Worm (Caenorhabditis elegans) whole organism, L4 larva: Measurements from ENCODE around the gene par-3.

Experiments
- D1046.2 ChIP-seq: fragments of 200-800 bp; sonication (Bioruptor generic); IDR thresholded peaks from 2 replicates; pipeline ENCODE4 v1.3.6; 2022; ENCODE audit warnings: missing genetic modification characterization, missing compliant biosample characterization
- F37D6.2 ChIP-seq: sonication (generic microtip); optimal IDR thresholded peaks from 2 replicates; lab custom pipeline; 2016; ENCODE audit warnings: mild to moderate bottlenecking, missing genetic modification characterization, missing compliant biosample characterization
- T20F7.1 ChIP-seq: fragments of 200-800 bp; sonication (Bioruptor generic); optimal IDR thresholded peaks from 2 replicates; lab custom pipeline; 2018; ENCODE audit warnings: mild to moderate bottlenecking, missing genetic modification characterization, missing compliant biosample characterization
- Y48G9A.11 ChIP-seq: fragments of 200-800 bp; sonication (Bioruptor generic); IDR thresholded peaks from 2 replicates; pipeline ENCODE4 v1.3.6; 2022; ENCODE audit warnings: missing genetic modification reagents, missing genetic modification characterization, missing compliant biosample characterization
- Y75B8A.6 ChIP-seq: fragments of 200-800 bp; sonication (Bioruptor generic); IDR thresholded peaks from 2 replicates; pipeline ENCODE4 v1.3.6; 2022; ENCODE audit warnings: missing genetic modification reagents, missing genetic modification characterization, missing compliant biosample characterization
- ZK337.2 ChIP-seq: fragments of 200-800 bp; sonication (Bioruptor generic); IDR thresholded peaks from 2 replicates; pipeline ENCODE4 v1.3.6; 2022; ENCODE audit warnings: missing genetic modification reagents, missing genetic modification characterization, missing compliant biosample characterization
- aha-1 ChIP-seq: fragments of 150-350 bp; peaks from one replicate; lab custom pipeline; 2014; ENCODE audit warnings: missing biosample characterization, missing genetic modification characterization
- aly-2 ChIP-seq: sonication (generic microtip); optimal IDR thresholded peaks from 2 replicates; lab custom pipeline; 2018; ENCODE audit warnings: missing biosample characterization, missing genetic modification characterization
- ama-1 ChIP-seq: fragments of 150-350 bp; optimal IDR thresholded peaks from 2 replicates; lab custom pipeline; 2014; ENCODE audit warnings: inconsistent platforms, mixed read lengths
- attf-4 ChIP-seq: sonication (generic microtip); optimal IDR thresholded peaks from 3 replicates; lab custom pipeline; 2017; ENCODE audit warnings: missing biosample characterization, missing genetic modification characterization
- ceh-20 ChIP-seq: fragments of 200-800 bp; sonication (Bioruptor generic); IDR thresholded peaks from 2 replicates; pipeline ENCODE4 v1.3.6; 2022; ENCODE audit warnings: missing genetic modification reagents, missing genetic modification characterization, missing compliant biosample characterization
- ceh-62 ChIP-seq: sonication (generic microtip); optimal IDR thresholded peaks from 2 replicates; lab custom pipeline; 2017; ENCODE audit warnings: missing biosample characterization, missing genetic modification characterization
- cey-2 ChIP-seq: sonication (generic microtip); optimal IDR thresholded peaks from 3 replicates; lab custom pipeline; 2017; ENCODE audit warnings: missing genetic modification characterization, mild to moderate bottlenecking, missing compliant biosample characterization, antibody characterized with exemption, borderline replicate concordance; ENCODE audit not compliant: insufficient read depth
- daf-16 ChIP-seq, 3 experiments: sonication (generic microtip); optimal IDR thresholded peaks; 2 replicates each; lab custom pipeline; 2016 to 2017; ENCODE audit warnings: missing genetic modification characterization in 3 of 3, missing genetic modification reagents in 3 of 3, mild to moderate bottlenecking in 2 of 3, missing compliant biosample characterization in 2 of 3, missing biosample characterization in 1 of 3, moderate library complexity in 1 of 3
- dmd-8 ChIP-seq: fragments of 200-800 bp; sonication (Bioruptor generic); IDR thresholded peaks from 2 replicates; pipeline ENCODE4 v1.3.6; 2022; ENCODE audit warnings: missing genetic modification characterization, missing compliant biosample characterization
- dmd-9 ChIP-seq: fragments of 200-800 bp; sonication (Bioruptor generic); IDR thresholded peaks from 2 replicates; pipeline ENCODE4 v1.3.6; 2022; ENCODE audit warnings: missing genetic modification reagents, missing genetic modification characterization, missing compliant biosample characterization
- dpl-1 ChIP-seq: fragments of 150-350 bp; optimal IDR thresholded peaks from 2 replicates; lab custom pipeline; 2014; ENCODE audit warnings: missing biosample characterization, missing genetic modification reagents, missing genetic modification characterization
- dve-1 ChIP-seq: sonication (generic microtip); optimal IDR thresholded peaks from 2 replicates; lab custom pipeline; 2017; ENCODE audit warnings: antibody characterized with exemption, mild to moderate bottlenecking, missing genetic modification characterization, missing compliant biosample characterization; ENCODE audit not compliant: insufficient read depth
- fkh-10 ChIP-seq: fragments of 150-350 bp; optimal IDR thresholded peaks from 2 replicates; lab custom pipeline; 2014; ENCODE audit warnings: missing biosample characterization, missing genetic modification reagents, missing genetic modification characterization
- fos-1 ChIP-seq: fragments of 150-350 bp; optimal IDR thresholded peaks from 2 replicates; lab custom pipeline; 2014; ENCODE audit warnings: missing biosample characterization, missing genetic modification characterization
- hif-1 ChIP-seq, 2 experiments: sonication (generic microtip); optimal IDR thresholded peaks; 2 replicates each; lab custom pipeline; 2016 to 2017; ENCODE audit warnings: missing compliant biosample characterization in 2 of 2, missing genetic modification characterization in 2 of 2, missing genetic modification reagents in 2 of 2, missing genotype in 2 of 2, mild to moderate bottlenecking in 1 of 2
- jun-1 ChIP-seq: fragments of 150-350 bp; optimal IDR thresholded peaks from 2 replicates; lab custom pipeline; 2014; ENCODE audit warnings: missing biosample characterization, missing genetic modification reagents, missing genetic modification characterization
- lin-1 ChIP-seq: fragments of 200-800 bp; sonication (Bioruptor generic); IDR thresholded peaks from 2 replicates; pipeline ENCODE4 v1.3.6; 2022; ENCODE audit warnings: missing genetic modification reagents, missing genetic modification characterization, missing compliant biosample characterization
- lin-13 ChIP-seq: fragments of 150-350 bp; optimal IDR thresholded peaks from 2 replicates; lab custom pipeline; 2014; ENCODE audit warnings: missing biosample characterization, missing genetic modification reagents, missing genetic modification characterization
- lin-29 ChIP-seq: fragments of 200-800 bp; sonication (Bioruptor generic); IDR thresholded peaks from 2 replicates; pipeline ENCODE4 v1.3.6; 2022; ENCODE audit warnings: missing genetic modification reagents, missing genetic modification characterization, missing compliant biosample characterization
- lir-3 ChIP-seq: sonication (generic microtip); optimal IDR thresholded peaks from 2 replicates; lab custom pipeline; 2016; ENCODE audit warnings: mild to moderate bottlenecking, missing genetic modification characterization, missing compliant biosample characterization
- lsy-2 ChIP-seq, 2 experiments: fragments of 150-350 bp in 1 of 2; sonication (generic microtip) in 1 of 2; optimal IDR thresholded peaks; 2 replicates each; lab custom pipeline; 2014 to 2017; ENCODE audit warnings: missing biosample characterization in 2 of 2, missing genetic modification characterization in 2 of 2
- mxl-2 ChIP-seq: fragments of 200-800 bp; sonication (Bioruptor generic); conservative IDR thresholded peaks from 2 replicates; pipeline ENCODE4 v1.3.6; 2022; ENCODE audit warnings: missing genetic modification reagents, missing genetic modification characterization, missing compliant biosample characterization
- nhr-10 ChIP-seq: fragments of 150-350 bp; optimal IDR thresholded peaks from 2 replicates; lab custom pipeline; 2014; ENCODE audit warnings: missing biosample characterization, missing genetic modification characterization
- nhr-102 ChIP-seq: sonication (generic microtip); optimal IDR thresholded peaks from 2 replicates; lab custom pipeline; 2016; ENCODE audit warnings: mild to moderate bottlenecking, missing genetic modification characterization, moderate library complexity, missing compliant biosample characterization
- nhr-11 ChIP-seq: fragments of 150-350 bp; optimal IDR thresholded peaks from 2 replicates; lab custom pipeline; 2014; ENCODE audit warnings: missing biosample characterization, missing genetic modification characterization
- nhr-25 ChIP-seq: sonication (generic microtip); optimal IDR thresholded peaks from 2 replicates; lab custom pipeline; 2017; ENCODE audit warnings: missing genetic modification characterization, mild to moderate bottlenecking, missing compliant biosample characterization, antibody characterized with exemption, moderate library complexity, borderline replicate concordance; ENCODE audit not compliant: insufficient read depth
- nhr-28 ChIP-seq: fragments of 150-350 bp; optimal IDR thresholded peaks from 2 replicates; lab custom pipeline; 2014; ENCODE audit warnings: missing biosample characterization, missing genetic modification characterization
- nhr-42 ChIP-seq: fragments of 200-800 bp; sonication (Bioruptor generic); IDR thresholded peaks from 2 replicates; pipeline ENCODE4 v1.3.6; 2022; ENCODE audit warnings: missing genetic modification characterization, missing compliant biosample characterization
- nhr-48 ChIP-seq: sonication (generic microtip); optimal IDR thresholded peaks from 2 replicates; lab custom pipeline; 2016; ENCODE audit warnings: mild to moderate bottlenecking, missing genetic modification characterization, missing compliant biosample characterization
- nhr-6 ChIP-seq: fragments of 150-350 bp; optimal IDR thresholded peaks from 2 replicates; lab custom pipeline; 2014; ENCODE audit warnings: missing biosample characterization, missing genetic modification characterization
- php-3 ChIP-seq: fragments of 200-800 bp; sonication (Bioruptor generic); IDR thresholded peaks from 2 replicates; pipeline ENCODE4 v1.3.6; 2022; ENCODE audit warnings: missing genetic modification reagents, missing genetic modification characterization, missing compliant biosample characterization
- saeg-2 ChIP-seq: fragments of 200-800 bp; sonication (Bioruptor generic); IDR thresholded peaks from 2 replicates; pipeline ENCODE4 v1.3.6; 2022; ENCODE audit warnings: missing genetic modification reagents, missing genetic modification characterization, missing compliant biosample characterization
- set-16 ChIP-seq: fragments of 200-800 bp; sonication (Bioruptor generic); IDR thresholded peaks from 2 replicates; pipeline ENCODE4 v1.3.6; 2022; ENCODE audit warnings: missing genetic modification reagents, missing genetic modification characterization, missing compliant biosample characterization
- unc-62 ChIP-seq, 3 experiments: fragments of 150-350 bp in 1 of 3; sonication (generic microtip); optimal IDR thresholded peaks in 2 of 3; peaks in 1 of 3; 1 replicate in 1 of 3; 2 replicates in 2 of 3; lab custom pipeline; 2014 to 2017; ENCODE audit warnings: missing biosample characterization in 3 of 3, missing genetic modification characterization in 3 of 3, missing genetic modification reagents in 3 of 3, missing genotype in 1 of 3
- zfp-2 ChIP-seq: sonication (generic microtip); optimal IDR thresholded peaks from 2 replicates; lab custom pipeline; 2016; ENCODE audit warnings: mild to moderate bottlenecking, missing genetic modification characterization, missing compliant biosample characterization
- zip-11 ChIP-seq: fragments of 200-800 bp; sonication (Bioruptor generic); IDR thresholded peaks from 2 replicates; pipeline ENCODE4 v1.3.6; 2022; ENCODE audit warnings: missing genetic modification characterization, missing compliant biosample characterization

The par-3 gene

DNA sequence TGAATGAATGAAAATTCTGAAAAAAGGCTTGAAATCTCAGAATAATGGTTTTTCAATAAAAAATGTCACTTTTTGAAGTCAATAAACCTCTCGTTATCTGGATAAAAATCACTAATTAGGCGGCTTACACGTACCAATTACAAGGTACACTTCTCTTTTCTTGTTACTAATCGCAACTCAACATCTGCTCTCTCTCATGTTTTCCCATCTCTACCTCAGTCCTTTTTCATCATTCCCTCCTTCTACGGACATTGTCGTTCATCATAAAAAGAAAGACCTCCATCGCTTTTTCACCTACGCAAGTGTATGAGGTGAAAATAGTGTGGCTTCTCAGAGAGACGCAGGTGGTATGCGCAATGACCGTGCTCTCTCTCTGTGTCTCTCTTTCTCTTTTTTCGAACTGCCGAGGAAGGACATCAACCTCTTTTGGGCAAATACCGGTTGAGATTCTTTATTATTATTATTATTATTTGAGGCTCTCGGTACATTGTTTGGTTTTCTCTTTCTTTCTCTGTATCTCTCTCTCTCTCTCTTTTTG lies 4.0 kb downstream of the par-3 start (continued):
- no peak for TF ChIP-seq T20F7.1 (GFP tag; lab: Kevin White, UChicago)
- no peak for TF ChIP-seq attf-4 (tag; lab: Kevin White, UChicago)
- no peak for TF ChIP-seq zip-11 (GFP tag; lab: Robert Waterston, UW)
- TF ChIP-seq lin-29 (GFP tag; lab: Robert Waterston, UW), result no peak
- TF ChIP-seq nhr-25, result no peak

DNA sequence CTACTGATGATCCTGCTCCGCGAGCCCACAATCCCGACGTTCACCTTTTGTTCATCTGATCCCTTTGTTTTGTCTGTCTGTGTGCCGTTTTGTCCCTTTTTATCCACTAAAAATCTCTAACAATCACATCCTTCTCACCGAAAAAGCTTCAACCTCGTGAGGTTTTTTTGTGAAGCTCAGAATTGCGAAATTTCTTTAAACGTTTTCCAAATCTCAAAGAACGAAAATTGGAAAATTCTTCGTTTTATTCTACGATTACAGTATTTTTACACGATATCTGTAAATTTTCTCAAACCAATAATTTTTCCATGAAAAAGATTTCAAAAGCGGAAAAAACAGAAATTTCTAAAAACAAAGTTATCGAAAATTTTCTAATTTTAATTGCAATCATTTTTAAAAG lies 10.2 kb downstream of the par-3 start:
- TF ChIP-seq fkh-10, result no peak
- no peak for TF ChIP-seq dpl-1
- no peak for TF ChIP-seq saeg-2
- no peak for TF ChIP-seq php-3
- TF ChIP-seq Y48G9A.11, result no peak
- TF ChIP-seq aha-1 (tag; lab: Kevin White, UChicago), result peak; percentile 61

- no peak for TF ChIP-seq dmd-8
- TF ChIP-seq set-16 (GFP tag; lab: Robert Waterston, UW), result peak; percentile 92
- TF ChIP-seq fos-1 (tag; lab: Kevin White, UChicago), result no peak
- TF ChIP-seq D1046.2 (GFP tag; lab: Robert Waterston, UW), result 0 out of 2 replicates have a peak, but pooled peaks have one; percentile 6
- no peak for TF ChIP-seq nhr-102 (tag; lab: Kevin White, UChicago)
- no peak for TF ChIP-seq nhr-42
- peak; percentile 52 for TF ChIP-seq aha-1 (tag; lab: Kevin White, UChicago)
- TF ChIP-seq, all 104 proteins: peak for 3
These were observed 11.5 kb downstream of the par-3 start for ce11 chrIII:5675384-5675984.

DNA sequence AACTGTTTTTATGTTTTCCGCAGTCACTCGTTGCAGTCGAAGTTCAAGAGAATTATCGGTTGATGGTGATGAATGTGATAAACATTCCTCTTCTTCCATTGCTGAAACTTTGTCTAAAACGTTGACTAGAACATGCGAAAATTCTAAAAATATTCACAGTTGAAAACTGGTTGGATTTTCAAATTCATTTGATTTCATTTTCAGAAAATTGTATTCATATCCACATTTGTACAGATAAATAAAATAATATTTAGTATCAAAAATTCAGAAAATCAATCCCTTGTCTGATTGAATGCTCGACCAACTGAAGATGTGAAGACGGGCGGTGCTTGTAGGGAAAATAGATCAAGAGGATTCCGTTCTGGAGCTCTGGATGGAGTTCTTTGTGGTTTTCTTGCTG lies 13.8 kb downstream of the par-3 start, which contains the start of gene F54E7.9:
TSS of gene F54E7.9 (minus strand) at position 101 of the 400 bp plus-strand sequence.
- TF ChIP-seq nhr-28 (tag; lab: Kevin White, UChicago) (no peak), Y48G9A.11 (no peak), nhr-10 (no peak), nhr-11 (tag; lab: Kevin White, UChicago) (no peak), ama-1 (no peak), lin-1 (GFP tag; lab: Robert Waterston, UW) (no peak), unc-62 (GFP tag; optimal IDR thresholded peaks at IDR 0.05 in 1 of 2; lab: Kevin White, UChicago) (no peak), unc-62 (tag; optimal IDR thresholded peaks at IDR 0.05; lab: Kevin White, UChicago) (no peak), nhr-6 (tag; lab: Kevin White, UChicago) (no peak), ceh-20 (GFP tag; lab: Robert Waterston, UW) (no peak), nhr-48 (tag; lab: Kevin White, UChicago) (no peak), ZK337.2 (GFP tag; lab: Robert Waterston, UW) (no peak)

DNA sequence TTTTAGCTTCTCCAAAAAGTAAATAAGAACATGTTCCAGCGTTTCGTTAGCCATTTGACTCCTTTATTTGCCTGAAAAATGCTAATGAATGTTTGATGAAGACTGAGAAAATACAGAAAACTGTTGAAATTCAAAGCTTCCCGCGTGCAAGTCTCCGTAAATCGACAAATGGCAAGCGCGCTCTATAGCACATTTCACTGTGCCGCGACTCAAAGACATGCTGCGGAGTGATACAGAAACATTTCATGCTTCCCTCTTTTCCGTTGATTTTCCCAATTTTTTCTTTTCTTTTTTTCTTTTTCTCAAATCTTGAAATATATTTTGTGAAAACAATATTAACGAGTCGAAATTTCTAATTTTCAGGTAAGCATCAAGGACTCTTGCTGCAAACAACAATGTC lies 14.9 kb downstream of the par-3 start, which contains the start of the genes ska-3 and rps-12:
TSS of gene ska-3 (minus strand) at position 71 of the 400 bp plus-strand sequence.
TSS of gene rps-12 (plus strand) at position 364 of the 400 bp plus-strand sequence.
- TF ChIP-seq zfp-2 (peak; percentile 99), mxl-2 (GFP tag; lab: Robert Waterston, UW) (peak; percentile 69), D1046.2 (GFP tag; lab: Robert Waterston, UW) (peak; percentile 94), Y48G9A.11 (peak; percentile 88), aly-2 (tag; lab: Kevin White, UChicago) (no peak), jun-1 (tag; lab: Kevin White, UChicago) (peak; percentile 94), lir-3 (tag; lab: Kevin White, UChicago) (peak; percentile 29), dve-1 (tag; lab: Kevin White, UChicago) (peak; percentile 100), lsy-2 (tag; optimal IDR thresholded peaks at IDR 0.05; lab: Kevin White, UChicago) (peak; percentile 92 to 98), daf-16 (GFP tag; optimal IDR thresholded peaks at IDR 0.05; lab: Kevin White, UChicago) (peak in 1 of 2 experiments; percentile 80), daf-16 (tag; optimal IDR thresholded peaks at IDR 0.05; lab: Kevin White, UChicago) (peak; percentile 91), hif-1 (tag; optimal IDR thresholded peaks at IDR 0.05; lab: Kevin White, UChicago) (peak; percentile 49 to 92), Y75B8A.6 (peak; percentile 88), ZK337.2 (GFP tag; lab: Robert Waterston, UW) (peak; percentile 75; the same call in 1 of the 2 replicates), nhr-6 (tag; lab: Kevin White, UChicago) (peak; percentile 99), lin-13 (GFP tag; lab: Kevin White, UChicago) (peak; percentile 97), F37D6.2 (tag; lab: Kevin White, UChicago) (peak; percentile 93), cey-2 (tag; lab: Kevin White, UChicago) (peak; percentile 35), dmd-8 (no peak), ceh-62 (tag; lab: Kevin White, UChicago) (no peak), lin-1 (GFP tag; lab: Robert Waterston, UW) (peak; percentile 78), dmd-9 (peak; percentile 96)
